Worm (Caenorhabditis elegans): Measurements from ENCODE around the gene C17A2.7.

The C17A2.7 gene

ce11 chrII:3810550-3810949 lies 32.7 kb downstream of the C17A2.7 start (continued):
- TF ChIP-seq dsc-1 (tag; optimal IDR thresholded peaks at IDR 0.05) (peak; percentile 24), lsy-2 (tag; optimal IDR thresholded peaks at IDR 0.05) (peak; percentile 37 to 60), fos-1 (tag; optimal IDR thresholded peaks at IDR 0.05) (no peak), nhr-71 (tag; optimal IDR thresholded peaks at IDR 0.05) (peak; percentile 62), unc-30 (tag; optimal IDR thresholded peaks at IDR 0.05) (no peak), efl-3 (GFP tag; optimal IDR thresholded peaks at IDR 0.05) (no peak), unc-62 (GFP tag; optimal IDR thresholded peaks at IDR 0.05) (no peak), swsn-7 (tag; optimal IDR thresholded peaks at IDR 0.05) (peak; percentile 27), dpl-1 (GFP tag; optimal IDR thresholded peaks at IDR 0.05) (peak in 2 of 3 experiments; percentile 17 to 42), blmp-1 (tag; optimal IDR thresholded peaks at IDR 0.05) (peak; percentile 20), isw-1 (GFP tag; IDR thresholded peaks at IDR 0.05) (no peak), fkh-4 (tag; optimal IDR thresholded peaks at IDR 0.05; ENCODE audit: borderline replicate concordance) (no peak), unc-86 (tag; optimal IDR thresholded peaks at IDR 0.05) (no peak), nhr-85 (tag) (peak; percentile 47), nhr-11 (tag; optimal IDR thresholded peaks at IDR 0.05) (peak; percentile 19), vab-15 (tag; optimal IDR thresholded peaks at IDR 0.05) (no peak), tlp-1 (tag; optimal IDR thresholded peaks at IDR 0.05) (no peak), nhr-90 (tag; optimal IDR thresholded peaks at IDR 0.05; ENCODE audit: poor library complexity) (peak; percentile 25), aly-2 (tag; optimal IDR thresholded peaks at IDR 0.05) (no peak), fkh-10 (GFP tag; optimal IDR thresholded peaks at IDR 0.05) (no peak), hlh-4 (tag; optimal IDR thresholded peaks at IDR 0.05) (no peak), elt-2 (tag; optimal IDR thresholded peaks at IDR 0.05) (peak; percentile 73), skn-1 (tag; optimal IDR thresholded peaks at IDR 0.05) (no peak), mep-1 (tag; optimal IDR thresholded peaks at IDR 0.05) (peak; percentile 59), efl-1 (optimal IDR thresholded peaks at IDR 0.05) (peak; percentile 40 to 46), efl-1 (GFP tag; optimal IDR thresholded peaks at IDR 0.05 in 1 of 2) (peak; percentile 28 to 95), snpc-4 (tag; optimal IDR thresholded peaks at IDR 0.05) (no peak), lin-14 (GFP tag; optimal IDR thresholded peaks at IDR 0.05) (peak; percentile 85), nhr-19 (GFP tag; conservative IDR thresholded peaks at IDR 0.05) (peak; percentile 32; the same call in 1 of the 2 replicates)

- no peak for TF ChIP-seq efl-3 (GFP tag; optimal IDR thresholded peaks at IDR 0.05)
- no peak for TF ChIP-seq aly-2 (tag; optimal IDR thresholded peaks at IDR 0.05)
- no peak for TF ChIP-seq C34B4.2 (tag; optimal IDR thresholded peaks at IDR 0.05)
- no peak for TF ChIP-seq fkh-8 (tag; optimal IDR thresholded peaks at IDR 0.05)
- TF ChIP-seq blmp-1 (tag; optimal IDR thresholded peaks at IDR 0.05) = no peak
- no peak for TF ChIP-seq ama-1 (optimal IDR thresholded peaks at IDR 0.05)
- TF ChIP-seq jun-1 (tag; optimal IDR thresholded peaks at IDR 0.05) = no peak
These were observed 34.6 kb downstream of the C17A2.7 start for ce11 chrII:3808643-3809042.

ce11 chrII:3808104-3808503 lies 35.1 kb downstream of the C17A2.7 start, which contains the start of gene F54D10.5:
Gene F54D10.5 (minus strand): TSS chrII:3808177.
- TF ChIP-seq C16A3.4 (tag; optimal IDR thresholded peaks at IDR 0.05) (peak; percentile 77), nhr-84 (tag; optimal IDR thresholded peaks at IDR 0.05) (no peak), hlh-4 (tag; optimal IDR thresholded peaks at IDR 0.05) (no peak), blmp-1 (tag; optimal IDR thresholded peaks at IDR 0.05) (no peak), alr-1 (tag; optimal IDR thresholded peaks at IDR 0.05; ENCODE audit: borderline replicate concordance) (no peak), ztf-4 (tag; optimal IDR thresholded peaks at IDR 0.05) (no peak), zag-1 (tag; optimal IDR thresholded peaks at IDR 0.05) (no peak), pag-3 (tag; optimal IDR thresholded peaks at IDR 0.05; ENCODE audit: borderline replicate concordance, insufficient read depth) (no peak), lsy-2 (tag; optimal IDR thresholded peaks at IDR 0.05) (peak; percentile 85 to 86), sox-4 (tag; optimal IDR thresholded peaks at IDR 0.05) (no peak), Y116A8C.19 (tag; optimal IDR thresholded peaks at IDR 0.05; ENCODE audit: borderline replicate concordance) (no peak), mep-1 (tag; optimal IDR thresholded peaks at IDR 0.05) (peak; percentile 71), nhr-28 (tag; optimal IDR thresholded peaks at IDR 0.05) (no peak), hpl-2 (GFP tag; optimal IDR thresholded peaks at IDR 0.05) (no peak), fkh-4 (tag; optimal IDR thresholded peaks at IDR 0.05; ENCODE audit: borderline replicate concordance) (no peak), elt-2 (tag; optimal IDR thresholded peaks at IDR 0.05) (peak; percentile 73), fkh-8 (tag; optimal IDR thresholded peaks at IDR 0.05) (peak; percentile 47), ceh-8 (GFP tag; optimal IDR thresholded peaks at IDR 0.05) (peak; percentile 55), lin-14 (GFP tag; optimal IDR thresholded peaks at IDR 0.05) (peak; percentile 77), skn-1 (tag; optimal IDR thresholded peaks at IDR 0.05) (peak; percentile 88), nhr-85 (tag) (peak; percentile 89), nhr-47 (tag; optimal IDR thresholded peaks at IDR 0.05) (peak; percentile 85), sptf-1 (tag; optimal IDR thresholded peaks at IDR 0.05) (no peak), fkh-10 (GFP tag; optimal IDR thresholded peaks at IDR 0.05) (no peak), nhr-90 (tag; optimal IDR thresholded peaks at IDR 0.05; ENCODE audit: poor library complexity) (peak; percentile 77), nhr-77 (tag; optimal IDR thresholded peaks at IDR 0.05) (no peak), nhr-20 (tag; optimal IDR thresholded peaks at IDR 0.05) (peak; percentile 79), snpc-4 (tag; optimal IDR thresholded peaks at IDR 0.05) (peak; percentile 59), irx-1 (tag; optimal IDR thresholded peaks at IDR 0.05) (no peak), unc-30 (tag; optimal IDR thresholded peaks at IDR 0.05) (no peak)

All from whole organism, L1 larva.